Fruit fly (Drosophila melanogaster) whole organism, embryonic: Measurements from ENCODE around the gene CG42711.

ENCODE experiments used
- Stat92E ChIP-seq, 3 experiments: fragments of >200 bp in 2 of 3; fragments of 200-800 bp in 1 of 3; sonication (Bioruptor generic) in 1 of 3; optimal IDR thresholded peaks; 2 replicates each; lab custom pipeline; 2017 to 2019; ENCODE audit warnings: missing biosample characterization in 3 of 3, missing genetic modification characterization in 3 of 3, mild to moderate bottlenecking in 1 of 3, moderate library complexity in 1 of 3
- tio ChIP-seq: fragments of 200-800 bp; sonication (Bioruptor generic); optimal IDR thresholded peaks from 2 replicates; lab custom pipeline; 2017; ENCODE audit warnings: missing biosample characterization, missing genetic modification characterization, inconsistent platforms

The CG42711 gene

dm6 chr2L:13881387-13881902 lies 49.7 kb downstream of the CG42711 start (continued):
- no peak for TF ChIP-seq tio (GFP tag; lab: Kevin White, UChicago)
- no peak for TF ChIP-seq Stat92E (GFP tag; optimal IDR thresholded peaks at IDR 0.05; lab: Kevin White, UChicago)
